Fruit fly (Drosophila melanogaster) S2 (cell line): Measurements from ENCODE around the gene CG45089.

ENCODE experiments used
- CG8478 ChIP-seq: fragments of >200 bp; optimal IDR thresholded peaks from 2 replicates; lab custom pipeline; 2018
- CTCF ChIP-seq, 2 experiments: fragments of >200 bp; optimal IDR thresholded peaks; 2 replicates each; lab custom pipeline; 2018

The CG45089 gene

dm6 chrX:7874094-7874493 is 19.5 kb downstream of the CG45089 start, which contains the start of gene Ir7c:
Gene Ir7c, plus strand, starts transcription at chrX:7874394.
- TF ChIP-seq CTCF (optimal IDR thresholded peaks at IDR 0.05; lab: Kevin White, UChicago) (no peak), CG8478 (lab: Kevin White, UChicago) (no peak)

dm6 chrX:7873172-7873930 is 20.2 kb downstream of the CG45089 start, which contains the start of gene dec:
Gene dec, minus strand, starts transcription at chrX:7873222.
- no peak for TF ChIP-seq CG8478 (lab: Kevin White, UChicago)
- TF ChIP-seq CTCF (optimal IDR thresholded peaks at IDR 0.05; lab: Kevin White, UChicago): no peak

- TF ChIP-seq CG8478 (lab: Kevin White, UChicago): no peak
Observed at dm6 chrX:7866868-7867267, 26.7 kb downstream of the CG45089 start, which contains the start of gene Ir7b. Gene Ir7b, minus strand, starts transcription at chrX:7866968.

dm6 chrX:7857873-7858272 is 35.7 kb downstream of the CG45089 start, which contains the start of gene CG1409:
Gene CG1409, plus strand, starts transcription at chrX:7858173.
- TF ChIP-seq CG8478 (lab: Kevin White, UChicago) (no peak), CTCF (optimal IDR thresholded peaks at IDR 0.05; lab: Kevin White, UChicago) (no peak)

- no peak for TF ChIP-seq CG8478 (lab: Kevin White, UChicago)
- TF ChIP-seq CTCF (optimal IDR thresholded peaks at IDR 0.05; lab: Kevin White, UChicago): no peak
Observed at dm6 chrX:7854144-7854543, 39.5 kb downstream of the CG45089 start, which contains the start of gene CG10920. Gene CG10920, minus strand, starts transcription at chrX:7854244.
